Fruit fly (Drosophila melanogaster) whole organism, prepupa: ENCODE measurements around the gene Xrcc2.

Experiments used
- Blimp-1 ChIP-seq: fragments of 200-800 bp; sonication (Bioruptor generic); optimal IDR thresholded peaks from 3 replicates; lab custom pipeline; 2017; ENCODE audit warnings: missing biosample characterization, missing genetic modification characterization, mild to moderate bottlenecking, moderate library complexity, missing genetic modification reagents
- CG11294 ChIP-seq: fragments of 200-800 bp; sonication (Bioruptor generic); IDR thresholded peaks from 2 replicates; pipeline ENCODE4 v1.3.6; 2022; ENCODE audit warnings: missing biosample characterization, missing genetic modification characterization
- CG11762 ChIP-seq: fragments of 200-800 bp; sonication (Bioruptor generic); optimal IDR thresholded peaks from 3 replicates; lab custom pipeline; 2016; ENCODE audit warnings: missing biosample characterization, missing genetic modification characterization; ENCODE audit not compliant: insufficient read depth
- CG11902 ChIP-seq: fragments of 200-800 bp; sonication (Bioruptor generic); optimal IDR thresholded peaks from 3 replicates; lab custom pipeline; 2016; ENCODE audit warnings: missing biosample characterization, missing genetic modification characterization
- CG8119 ChIP-seq: fragments of 200-800 bp; sonication (Bioruptor generic); IDR thresholded peaks from 3 replicates; pipeline ENCODE4 v1.3.6; 2022; ENCODE audit warnings: missing biosample characterization, missing genetic modification characterization
- Eip93F ChIP-seq: fragments of 200-800 bp; sonication (Bioruptor generic); optimal IDR thresholded peaks from 2 replicates; lab custom pipeline; 2016; ENCODE audit warnings: missing biosample characterization, mild to moderate bottlenecking, missing genetic modification characterization
- Gug ChIP-seq: fragments of 200-800 bp; sonication (Bioruptor generic); IDR thresholded peaks from 2 replicates; pipeline ENCODE4 v1.3.6; 2022; ENCODE audit warnings: missing biosample characterization, missing genetic modification characterization
- Hr4 ChIP-seq: fragments of 200-800 bp; sonication (Bioruptor generic); optimal IDR thresholded peaks from 3 replicates; lab custom pipeline; 2016; ENCODE audit warnings: missing biosample characterization, missing genetic modification characterization
- cyc ChIP-seq: fragments of 200-800 bp; sonication (Bioruptor generic); optimal IDR thresholded peaks from 3 replicates; lab custom pipeline; 2016; ENCODE audit warnings: missing biosample characterization, missing genetic modification characterization
- eg ChIP-seq: fragments of 200-800 bp; sonication (Bioruptor generic); IDR thresholded peaks from 3 replicates; pipeline ENCODE4 v1.3.6; 2022; ENCODE audit warnings: missing biosample characterization, missing genetic modification characterization
- lz ChIP-seq: fragments of 200-800 bp; sonication (Bioruptor generic); optimal IDR thresholded peaks from 3 replicates; lab custom pipeline; 2016; ENCODE audit warnings: missing biosample characterization, missing genetic modification characterization
- salr ChIP-seq, 2 experiments: fragments of 200-800 bp; sonication (Bioruptor generic); optimal IDR thresholded peaks; 3 replicates each; lab custom pipeline; 2016 to 2018; ENCODE audit warnings: missing biosample characterization in 2 of 2, missing genetic modification characterization in 2 of 2, mild to moderate bottlenecking in 1 of 2
- ss ChIP-seq, 2 experiments: fragments of 200-800 bp; sonication (Bioruptor generic); optimal IDR thresholded peaks; 2 replicates in 1 of 2; 3 replicates in 1 of 2; lab custom pipeline; 2017 to 2018; ENCODE audit warnings: mild to moderate bottlenecking in 2 of 2, missing biosample characterization in 2 of 2, missing genetic modification characterization in 2 of 2, moderate library complexity in 1 of 2
- svp ChIP-seq: fragments of 200-800 bp; sonication (Bioruptor generic); peaks from one replicate; lab custom pipeline; 2016; ENCODE audit warnings: missing biosample characterization, missing genetic modification characterization

dm6 chrX:18515205-18515921, 15.4 kb downstream of the Xrcc2 start, which contains the start of the genes Bx and HisRS:
- TF ChIP-seq CG11762 (no peak), Blimp-1 (GFP tag; lab: Kevin White, UChicago) (no peak), Gug (GFP tag; lab: Robert Waterston, UW) (no peak), lz (no peak), Hr4 (GFP tag; lab: Kevin White, UChicago) (no peak), Eip93F (GFP tag; lab: Kevin White, UChicago) (no peak), CG8119 (GFP tag; lab: Robert Waterston, UW) (no peak), cyc (GFP tag; lab: Kevin White, UChicago) (no peak), svp (GFP tag; lab: Kevin White, UChicago) (no peak), salr (GFP tag; optimal IDR thresholded peaks at IDR 0.05; lab: Kevin White, UChicago) (no peak), CG11294 (GFP tag; lab: Robert Waterston, UW) (no peak), ss (GFP tag; optimal IDR thresholded peaks at IDR 0.05; lab: Kevin White, UChicago) (no peak), eg (GFP tag; lab: Robert Waterston, UW) (peak; percentile 26; the same call in 1 of the 3 replicates), CG11902 (GFP tag; lab: Kevin White, UChicago) (no peak)
